Worm (Caenorhabditis elegans): Measurements from ENCODE around the gene pqn-79.
"Not testable (repeated sequence)": the region's sequence is repeated elsewhere in the genome, so short reads cannot be mapped to it uniquely, and the experiment has no call there.

pqn-79 gene

ce11 chrIV:15570770-15571169 lies 24.6 kb upstream of the pqn-79 start (continued):
- TF ChIP-seq zag-1 (tag; optimal IDR thresholded peaks at IDR 0.05), result peak; percentile 64

ce11 chrIV:15571652-15572051 lies 23.7 kb upstream of the pqn-79 start:
- TF ChIP-seq efl-1 (optimal IDR thresholded peaks at IDR 0.05) (no peak), efl-1 (GFP tag; optimal IDR thresholded peaks at IDR 0.05 in 1 of 2) (peak in 1 of 2 experiments; percentile 86), ztf-11 (tag; optimal IDR thresholded peaks at IDR 0.05) (no peak), hlh-4 (tag; optimal IDR thresholded peaks at IDR 0.05) (no peak)

ce11 chrIV:15572106-15572505 lies 23.3 kb upstream of the pqn-79 start:
- TF ChIP-seq lin-14 (GFP tag; optimal IDR thresholded peaks at IDR 0.05), result no peak
- no peak for TF ChIP-seq elt-3 (tag; optimal IDR thresholded peaks at IDR 0.05)
- TF ChIP-seq aly-2 (tag; optimal IDR thresholded peaks at IDR 0.05), result no peak
- no peak for TF ChIP-seq unc-130 (tag; optimal IDR thresholded peaks at IDR 0.05)
- no peak for TF ChIP-seq ets-5 (GFP tag; IDR thresholded peaks at IDR 0.05)

ce11 chrIV:15573863-15574262 lies 21.5 kb upstream of the pqn-79 start:
- peak; percentile 17 for TF ChIP-seq nhr-20 (tag; optimal IDR thresholded peaks at IDR 0.05)
- peak; percentile 24 for TF ChIP-seq blmp-1 (tag; optimal IDR thresholded peaks at IDR 0.05)
- peak; percentile 9 for TF ChIP-seq mep-1 (tag; optimal IDR thresholded peaks at IDR 0.05)
- peak; percentile 64 for TF ChIP-seq nhr-85 (tag)
- TF ChIP-seq nhr-90 (tag; optimal IDR thresholded peaks at IDR 0.05; ENCODE audit: poor library complexity), result peak; percentile 1
- no peak for TF ChIP-seq C04F5.9 (tag; optimal IDR thresholded peaks at IDR 0.05)
- TF ChIP-seq hlh-4 (tag; optimal IDR thresholded peaks at IDR 0.05), result no peak
- no peak for TF ChIP-seq ztf-4 (tag; optimal IDR thresholded peaks at IDR 0.05)
- TF ChIP-seq lsy-2 (tag; optimal IDR thresholded peaks at IDR 0.05), result peak; percentile 34 to 44

- TF ChIP-seq nhr-76, pqm-1, zag-1 (tag; optimal IDR thresholded peaks at IDR 0.05): not testable (repeated sequence)
Measured at ce11 chrIV:15578786-15579185, 16.6 kb upstream of the pqn-79 start, which contains the start of gene pqn-76. pqn-76 (plus strand) TSS chrIV:15579086.

DNA sequence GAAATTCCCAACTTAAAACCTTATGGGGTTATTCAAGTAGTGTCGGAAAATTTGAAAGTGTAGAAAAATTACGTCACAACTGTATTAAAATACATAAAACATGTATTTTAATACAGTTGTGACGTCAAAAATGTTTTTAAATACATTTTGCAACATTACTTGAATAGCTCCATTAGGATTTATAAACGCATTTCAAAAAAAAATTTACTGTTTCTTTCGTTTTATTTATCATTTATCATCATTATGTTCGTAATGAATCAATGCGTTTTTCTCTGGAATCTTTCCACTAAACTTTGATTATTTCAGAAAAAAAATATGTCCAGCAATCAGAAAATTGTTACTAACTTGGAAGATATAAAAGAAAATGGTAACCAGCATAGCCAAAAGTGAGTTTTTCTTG lies 11.8 kb upstream of the pqn-79 start, which contains the start of gene Y105C5A.508:
Gene Y105C5A.508 (plus strand): TSS at position 301 of the 400 bp plus-strand sequence.
- TF ChIP-seq zag-1 (tag; optimal IDR thresholded peaks at IDR 0.05), result no peak
- no peak for TF ChIP-seq C34B4.2 (tag; optimal IDR thresholded peaks at IDR 0.05)
- no peak for TF ChIP-seq unc-30 (tag; optimal IDR thresholded peaks at IDR 0.05)
- TF ChIP-seq grh-1 (GFP tag; IDR thresholded peaks at IDR 0.05), result no peak
- no peak for TF ChIP-seq Y116A8C.19 (tag; optimal IDR thresholded peaks at IDR 0.05; ENCODE audit: borderline replicate concordance)
- no peak for TF ChIP-seq mep-1 (tag; optimal IDR thresholded peaks at IDR 0.05)
- no peak for TF ChIP-seq vab-15 (tag; optimal IDR thresholded peaks at IDR 0.05)
- no peak for TF ChIP-seq C04F5.9 (tag; optimal IDR thresholded peaks at IDR 0.05)
- no peak for TF ChIP-seq tbx-2 (tag; optimal IDR thresholded peaks at IDR 0.05)
- no peak for TF ChIP-seq dsc-1 (tag; optimal IDR thresholded peaks at IDR 0.05)
- no peak for TF ChIP-seq aha-1 (tag; optimal IDR thresholded peaks at IDR 0.05)
- TF ChIP-seq snu-23 (GFP tag; optimal IDR thresholded peaks at IDR 0.05), result no peak
- TF ChIP-seq sup-37 (GFP tag; optimal IDR thresholded peaks at IDR 0.05), result no peak
- TF ChIP-seq nhr-84 (tag; optimal IDR thresholded peaks at IDR 0.05), result no peak
- TF ChIP-seq fkh-4 (tag; optimal IDR thresholded peaks at IDR 0.05; ENCODE audit: borderline replicate concordance), result no peak
- no peak for TF ChIP-seq ces-1 (GFP tag; optimal IDR thresholded peaks at IDR 0.05)
- TF ChIP-seq elt-3 (tag; optimal IDR thresholded peaks at IDR 0.05), result no peak
- no peak for TF ChIP-seq lin-13 (GFP tag; optimal IDR thresholded peaks at IDR 0.05)
